Worm (Caenorhabditis elegans): ENCODE measurements around the gene F31D5.2.

The F31D5.2 gene

DNA sequence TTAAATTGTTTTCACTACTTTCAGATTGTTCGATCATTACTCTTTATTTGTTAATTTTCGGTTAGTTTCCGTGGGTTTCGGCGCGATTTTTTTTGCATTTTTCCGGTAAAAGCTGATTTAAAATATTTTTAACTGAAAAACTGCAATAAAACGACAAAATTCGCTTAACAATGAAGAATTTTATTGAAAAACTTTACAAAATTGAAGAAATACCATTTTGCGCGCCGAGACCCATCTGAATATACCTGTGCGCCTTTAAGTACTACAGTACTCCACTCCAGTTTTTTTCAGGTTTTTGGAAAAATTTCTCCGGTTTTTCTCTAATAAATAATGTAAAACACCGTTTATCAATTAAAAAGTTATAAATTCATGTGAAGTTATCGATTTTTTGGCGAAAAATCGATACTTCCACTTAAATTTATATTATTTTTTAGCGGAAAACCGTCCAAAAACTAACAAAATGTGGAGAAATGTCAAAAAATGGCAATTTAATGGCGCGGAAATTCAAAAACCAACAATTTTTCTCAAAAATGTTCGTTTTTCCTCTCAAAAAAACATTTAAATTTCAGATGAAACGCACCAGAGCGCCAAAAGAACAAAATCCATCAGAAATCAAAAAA, 15.5 kb downstream of the F31D5.2 start, which contains the start of gene C16A11.10:
TSS of gene C16A11.10 (plus strand) at position 570 of the 620 bp plus-strand sequence.
- TF ChIP-seq aha-1 (tag) (peak; percentile 42), daf-16 (GFP tag; optimal IDR thresholded peaks at IDR 0.05) (no peak), daf-16 (tag; optimal IDR thresholded peaks at IDR 0.05) (no peak), unc-62 (GFP tag; optimal IDR thresholded peaks at IDR 0.05 in 1 of 2) (peak in 1 of 2 experiments; percentile 60), unc-62 (tag; optimal IDR thresholded peaks at IDR 0.05) (no peak)

DNA sequence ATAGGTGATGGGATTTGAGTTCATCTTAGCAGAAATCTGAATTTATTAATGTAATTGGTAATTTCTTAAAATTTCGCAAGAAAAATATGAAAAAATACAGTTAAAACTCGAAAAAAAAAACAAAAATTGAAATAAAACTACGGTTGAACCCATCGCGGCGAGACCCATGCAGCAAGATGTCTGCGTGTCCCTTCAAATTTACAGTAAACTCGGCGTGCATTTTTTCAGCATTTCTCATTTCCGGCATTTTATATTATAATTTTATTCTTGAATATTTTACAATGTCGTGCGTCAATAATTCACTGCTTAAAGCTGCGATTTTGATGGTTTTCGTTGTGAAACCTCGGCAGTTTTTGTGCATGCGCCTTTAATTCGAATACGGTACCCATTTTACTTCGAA, 20.5 kb downstream of the F31D5.2 start, which contains the start of gene fbxc-43:
TSS of gene fbxc-43 (minus strand) at position 38 of the 400 bp plus-strand sequence.
- no peak for TF ChIP-seq rbr-2 (tag; optimal IDR thresholded peaks at IDR 0.05)
- TF ChIP-seq mdt-29 (GFP tag; IDR thresholded peaks at IDR 0.05) = no peak
- TF ChIP-seq mdl-1 (tag; optimal IDR thresholded peaks at IDR 0.05) = no peak
- TF ChIP-seq hlh-30 (tag; optimal IDR thresholded peaks at IDR 0.05; ENCODE audit: insufficient read depth) = no peak
- TF ChIP-seq R02D3.7 (tag; optimal IDR thresholded peaks at IDR 0.05) = no peak
- TF ChIP-seq dpl-1 (GFP tag; optimal IDR thresholded peaks at IDR 0.05) = no peak
- TF ChIP-seq aha-1 (tag) = no peak
- no peak for TF ChIP-seq Y5F2A.4 (GFP tag; optimal IDR thresholded peaks at IDR 0.05)
- no peak for TF ChIP-seq nhr-111 (GFP tag; optimal IDR thresholded peaks at IDR 0.05)
- TF ChIP-seq mes-2 (tag; optimal IDR thresholded peaks at IDR 0.05; ENCODE audit: poor library complexity, severe bottlenecking) = no peak
- no peak for TF ChIP-seq F37D6.2 (tag; optimal IDR thresholded peaks at IDR 0.05)

ce11 chrII:4237701-4238214, 22.3 kb downstream of the F31D5.2 start, which contains the start of the genes fbxc-44 and C16A11.2:
Gene fbxc-44 (minus strand): TSS chrII:4237751.
Gene C16A11.2 (plus strand): TSS chrII:4238203.
- TF ChIP-seq mxl-3 (GFP tag; optimal IDR thresholded peaks at IDR 0.05) (no peak), mdt-29 (GFP tag; IDR thresholded peaks at IDR 0.05) (no peak), arid-1 (GFP tag; conservative IDR thresholded peaks at IDR 0.05) (no peak), tra-1 (GFP tag; IDR thresholded peaks at IDR 0.05) (no peak), sdz-12 (GFP tag; optimal IDR thresholded peaks at IDR 0.05) (no peak), aly-2 (tag; optimal IDR thresholded peaks at IDR 0.05) (no peak), fkh-10 (GFP tag; optimal IDR thresholded peaks at IDR 0.05) (no peak), F10B5.3 (tag; optimal IDR thresholded peaks at IDR 0.05) (no peak), dve-1 (tag; optimal IDR thresholded peaks at IDR 0.05; ENCODE audit: insufficient read depth) (no peak), dmd-9 (GFP tag; IDR thresholded peaks at IDR 0.05) (no peak), aha-1 (tag) (peak; percentile 70), hlh-11 (tag; optimal IDR thresholded peaks at IDR 0.05) (no peak), ceh-20 (GFP tag; IDR thresholded peaks at IDR 0.05) (no peak), lim-7 (GFP tag; IDR thresholded peaks at IDR 0.05) (no peak), lin-39 (tag; optimal IDR thresholded peaks at IDR 0.05) (no peak), ceh-62 (tag; optimal IDR thresholded peaks at IDR 0.05) (no peak), lir-3 (tag; optimal IDR thresholded peaks at IDR 0.05) (no peak), snpc-1.2 (GFP tag; IDR thresholded peaks at IDR 0.05) (0 out of 2 replicates have a peak, but pooled peaks have one; percentile 22), Y48G9A.11 (GFP tag; IDR thresholded peaks at IDR 0.05) (0 out of 2 replicates have a peak, but pooled peaks have one; percentile 14), spr-3 (GFP tag; optimal IDR thresholded peaks at IDR 0.05) (no peak), ctbp-1 (GFP tag; IDR thresholded peaks at IDR 0.05) (no peak), hlh-30 (tag; optimal IDR thresholded peaks at IDR 0.05; ENCODE audit: insufficient read depth) (no peak), nhr-237 (tag; optimal IDR thresholded peaks at IDR 0.05) (no peak), T20F7.1 (GFP tag; optimal IDR thresholded peaks at IDR 0.05) (no peak), vab-7 (GFP tag; IDR thresholded peaks at IDR 0.05) (no peak), nhr-42 (GFP tag; IDR thresholded peaks at IDR 0.05) (no peak), nhr-6 (tag; optimal IDR thresholded peaks at IDR 0.05) (no peak), nhr-28 (tag; optimal IDR thresholded peaks at IDR 0.05) (no peak), nhr-77 (tag; optimal IDR thresholded peaks at IDR 0.05) (no peak), skn-1 (tag; optimal IDR thresholded peaks at IDR 0.05) (no peak), Y105C5A.15 (GFP tag; IDR thresholded peaks at IDR 0.05) (no peak), zip-11 (GFP tag; IDR thresholded peaks at IDR 0.05) (no peak), attf-4 (tag; optimal IDR thresholded peaks at IDR 0.05) (no peak), zfp-3 (GFP tag; conservative IDR thresholded peaks at IDR 0.05) (no peak), unc-62 (GFP tag; optimal IDR thresholded peaks at IDR 0.05 in 1 of 2) (no peak), unc-62 (tag; optimal IDR thresholded peaks at IDR 0.05) (no peak), ZK337.2 (GFP tag; IDR thresholded peaks at IDR 0.05) (no peak)
